Worm (Caenorhabditis elegans) whole organism, L2 larva: Measurements from ENCODE around the gene srz-58.

Experiments used
- elt-3 ChIP-seq: sonication (generic microtip); optimal IDR thresholded peaks from 2 replicates; lab custom pipeline; 2017; ENCODE audit warnings: missing biosample characterization, missing genetic modification characterization
- lin-13 ChIP-seq: fragments of 150-350 bp; optimal IDR thresholded peaks from 2 replicates; lab custom pipeline; 2014; ENCODE audit warnings: missing biosample characterization, missing genetic modification reagents, missing genetic modification characterization
- nhr-11 ChIP-seq: fragments of 150-350 bp; optimal IDR thresholded peaks from 2 replicates; lab custom pipeline; 2014; ENCODE audit warnings: missing biosample characterization, missing genetic modification characterization

DNA sequence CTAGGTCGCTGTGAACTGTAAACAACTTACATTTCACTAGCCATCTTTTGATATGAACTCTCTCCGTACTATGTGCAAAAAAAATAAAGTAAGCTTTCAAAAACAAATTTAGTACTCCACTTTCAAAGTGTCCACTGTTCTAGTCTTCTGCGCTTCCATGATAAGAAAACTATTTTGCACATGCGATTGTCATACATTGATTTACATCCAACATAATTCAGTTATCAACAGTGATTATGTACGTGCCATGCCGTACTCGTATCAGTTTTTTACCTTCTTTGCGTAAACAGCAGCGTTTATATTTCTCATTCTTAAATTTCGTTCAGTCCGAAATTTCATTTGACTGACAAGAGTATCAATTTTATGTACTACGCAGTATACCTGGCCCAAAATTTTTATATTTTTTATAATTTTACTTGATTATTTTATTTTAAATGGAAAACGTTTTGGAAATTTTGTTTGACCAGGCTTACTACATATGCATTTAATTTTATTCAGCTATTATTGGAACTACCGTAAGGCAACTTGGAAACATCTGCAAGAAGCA, 35.0 kb downstream of the srz-58 start, which contains the start of the genes fbxa-134 and F47H4.2:
- TF ChIP-seq lin-13 (GFP tag; lab: Kevin White, UChicago) (no peak), elt-3 (no peak), nhr-11 (tag; lab: Kevin White, UChicago) (no peak)
